Worm (Caenorhabditis elegans) whole organism, L4 larva: ENCODE results near the gene T11F9.1.
A peak's percentile ranks its signal among the peaks of the same experiment; 100 is the strongest.

ENCODE experiments used
- dve-1 ChIP-seq: sonication (generic microtip); optimal IDR thresholded peaks from 2 replicates; lab custom pipeline; 2017; ENCODE audit warnings: antibody characterized with exemption, mild to moderate bottlenecking, missing genetic modification characterization, missing compliant biosample characterization; ENCODE audit not compliant: insufficient read depth
- nhr-25 ChIP-seq: sonication (generic microtip); optimal IDR thresholded peaks from 2 replicates; lab custom pipeline; 2017; ENCODE audit warnings: missing genetic modification characterization, mild to moderate bottlenecking, missing compliant biosample characterization, antibody characterized with exemption, moderate library complexity, borderline replicate concordance; ENCODE audit not compliant: insufficient read depth
- nhr-28 ChIP-seq: fragments of 150-350 bp; optimal IDR thresholded peaks from 2 replicates; lab custom pipeline; 2014; ENCODE audit warnings: missing biosample characterization, missing genetic modification characterization
- php-3 ChIP-seq: fragments of 200-800 bp; sonication (Bioruptor generic); IDR thresholded peaks from 2 replicates; pipeline ENCODE4 v1.3.6; 2022; ENCODE audit warnings: missing genetic modification reagents, missing genetic modification characterization, missing compliant biosample characterization

T11F9.1 gene

ce11 chrV:11508773-11509172, 49.4 kb downstream of the T11F9.1 start, which contains the start of gene ttll-5:
ttll-5 (plus strand) TSS chrV:11509060.
- no peak for TF ChIP-seq dve-1 (tag; lab: Kevin White, UChicago)
- peak; percentile 8 for TF ChIP-seq nhr-25 (tag; lab: Kevin White, UChicago)
- no peak for TF ChIP-seq php-3 (GFP tag; lab: Robert Waterston, UW)
- peak; percentile 36 for TF ChIP-seq nhr-28 (tag; lab: Kevin White, UChicago)
